Fruit fly (Drosophila melanogaster) whole organism, wandering third instar larva: Measurements from ENCODE around the gene Nepl13.

ENCODE experiments used
- Dfd ChIP-seq: fragments of >200 bp; optimal IDR thresholded peaks from 2 replicates; lab custom pipeline; 2017; ENCODE audit warnings: missing biosample characterization, missing genetic modification characterization
- HLH106 ChIP-seq: fragments of 200-800 bp; optimal IDR thresholded peaks from 3 replicates; lab custom pipeline; 2019; ENCODE audit warnings: missing biosample characterization, mild to moderate bottlenecking, missing genetic modification characterization, moderate library complexity
- Hr83 ChIP-seq: fragments of 200-300 bp; sonication (Bioruptor generic); optimal IDR thresholded peaks from 2 replicates; lab custom pipeline; 2016; ENCODE audit warnings: missing biosample characterization, mild to moderate bottlenecking, missing genetic modification characterization, moderate library complexity; ENCODE audit not compliant: poor library complexity, severe bottlenecking
- br ChIP-seq: fragments of 200-800 bp; sonication (Bioruptor generic); optimal IDR thresholded peaks from 2 replicates; lab custom pipeline; 2016; ENCODE audit warnings: missing biosample characterization, missing genetic modification characterization
- brk ChIP-seq: fragments of 200-800 bp; sonication (Bioruptor generic); optimal IDR thresholded peaks from 2 replicates; lab custom pipeline; 2016; ENCODE audit warnings: missing biosample characterization, mild to moderate bottlenecking, missing genetic modification characterization
- dl ChIP-seq, 2 experiments: fragments of 175-275, 200-275 bp in 1 of 2; fragments of 200-275 bp in 1 of 2; sonication (Bioruptor generic); optimal IDR thresholded peaks; lab custom pipeline; 2018; ENCODE audit warnings: mild to moderate bottlenecking in 2 of 2, missing biosample characterization in 2 of 2, missing genetic modification characterization in 2 of 2, moderate library complexity in 2 of 2; ENCODE audit not compliant: partially characterized antibody in 2 of 2, insufficient read depth in 1 of 2
- dmrt93B ChIP-seq: fragments of 200-800 bp; sonication (Bioruptor generic); optimal IDR thresholded peaks from 2 replicates; lab custom pipeline; 2018; ENCODE audit warnings: missing biosample characterization, mild to moderate bottlenecking, missing genetic modification characterization
- fru ChIP-seq: fragments of 200-800 bp; sonication (Bioruptor generic); optimal IDR thresholded peaks from 3 replicates; lab custom pipeline; 2016; ENCODE audit warnings: missing biosample characterization, mild to moderate bottlenecking, missing genetic modification characterization
- h ChIP-seq: fragments of 200-800 bp; sonication (Bioruptor generic); optimal IDR thresholded peaks from 3 replicates; lab custom pipeline; 2016; ENCODE audit warnings: missing biosample characterization, mild to moderate bottlenecking, missing genetic modification characterization
- psq ChIP-seq: fragments of 200-800 bp; sonication (Bioruptor generic); optimal IDR thresholded peaks from 3 replicates; lab custom pipeline; 2017; ENCODE audit warnings: missing biosample characterization, mild to moderate bottlenecking, missing genetic modification characterization, moderate library complexity
- rgr ChIP-seq: fragments of 200-800 bp; sonication (Bioruptor generic); optimal IDR thresholded peaks from 3 replicates; lab custom pipeline; 2016; ENCODE audit warnings: missing biosample characterization, mild to moderate bottlenecking, missing genetic modification characterization
- sage ChIP-seq: fragments of 200-800 bp; sonication (Bioruptor generic); optimal IDR thresholded peaks from 2 replicates; lab custom pipeline; 2016; ENCODE audit warnings: missing biosample characterization, mild to moderate bottlenecking, missing genetic modification characterization
- usp ChIP-seq: fragments of >200 bp; optimal IDR thresholded peaks from 2 replicates; lab custom pipeline; 2017; ENCODE audit warnings: missing biosample characterization, missing genetic modification characterization
- woc ChIP-seq: sonication (Bioruptor generic); optimal IDR thresholded peaks from 2 replicates; lab custom pipeline; 2016; ENCODE audit warnings: missing biosample characterization, mild to moderate bottlenecking, missing genetic modification characterization

DNA sequence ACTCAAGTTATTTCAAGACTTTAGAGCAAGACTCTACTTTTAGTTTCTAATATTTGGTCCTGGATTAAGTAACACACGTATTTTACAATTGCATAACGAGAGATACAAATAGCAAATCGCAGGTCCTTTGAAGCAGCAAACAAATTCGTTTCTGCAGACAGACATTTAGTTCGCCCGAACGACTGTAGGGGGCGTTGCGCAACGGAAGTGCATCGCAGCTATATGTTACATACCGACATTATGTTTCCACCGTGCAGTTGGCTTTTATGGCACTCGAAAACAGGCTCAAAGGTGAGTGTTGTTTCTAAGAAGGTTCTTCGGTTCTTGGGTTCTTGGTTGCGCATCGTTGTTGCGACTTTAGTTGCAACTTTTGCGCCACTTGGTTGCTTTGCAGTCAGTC lies 49.4 kb upstream of the Nepl13 start:
- no peak for TF ChIP-seq dl (GFP tag; optimal IDR thresholded peaks at IDR 0.05; lab: Kevin White, UChicago; ENCODE audit: insufficient read depth in 1 of 2, partially characterized antibody in 2 of 2)
- no peak for TF ChIP-seq h
- no peak for TF ChIP-seq Hr83
- no peak for TF ChIP-seq usp
- no peak for TF ChIP-seq HLH106
- TF ChIP-seq woc, result no peak
- no peak for TF ChIP-seq brk (GFP tag; lab: Kevin White, UChicago)
- no peak for TF ChIP-seq Dfd (GFP tag; lab: Kevin White, UChicago)
- no peak for TF ChIP-seq rgr (GFP tag; lab: Kevin White, UChicago)
- no peak for TF ChIP-seq dmrt93B (GFP tag; lab: Kevin White, UChicago)
- no peak for TF ChIP-seq fru (GFP tag; lab: Kevin White, UChicago)
- no peak for TF ChIP-seq sage
- TF ChIP-seq psq (GFP tag; lab: Kevin White, UChicago), result no peak
- TF ChIP-seq br (GFP tag; lab: Kevin White, UChicago), result no peak
